Worm (Caenorhabditis elegans) whole organism, L4/young adult: Measurements from ENCODE around the gene C08E8.5.

ENCODE experiments used
- W03F9.2 ChIP-seq: fragments of 150-350 bp; optimal IDR thresholded peaks from 2 replicates; lab custom pipeline; 2014; ENCODE audit warnings: missing biosample characterization, missing genetic modification characterization
- dao-5 ChIP-seq: sonication (generic microtip); optimal IDR thresholded peaks from 2 replicates; lab custom pipeline; 2016; ENCODE audit warnings: missing genotype, missing genetic modification characterization, moderate library complexity, missing compliant biosample characterization
- him-1 ChIP-seq: sonication (generic microtip); optimal IDR thresholded peaks from 2 replicates; lab custom pipeline; 2016; ENCODE audit warnings: missing genotype, missing genetic modification reagents, missing genetic modification characterization, missing compliant biosample characterization

C08E8.5 gene

DNA sequence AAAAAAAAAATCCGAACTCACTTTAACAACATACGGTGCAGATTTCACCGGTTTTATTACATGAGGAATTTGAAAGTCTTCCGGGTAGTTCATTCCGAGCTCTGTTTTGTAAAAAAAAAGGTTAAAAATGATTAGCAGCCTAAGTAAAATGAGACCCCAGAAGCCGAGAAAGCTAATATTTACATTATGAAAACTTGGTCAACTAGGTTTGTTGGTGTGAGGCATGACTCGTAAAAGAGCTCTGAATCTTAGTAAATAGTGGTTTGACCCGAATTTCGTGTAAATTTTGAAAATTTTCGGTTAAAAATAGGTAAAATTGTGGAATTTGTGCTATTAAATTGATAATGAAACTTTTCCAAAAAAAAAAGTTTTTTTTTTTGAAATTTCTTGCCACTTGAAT lies 2.6 kb upstream of the C08E8.5 start, which contains the start of gene C08E8.1:
Gene C08E8.1 (minus strand): TSS at position 101 of the 400 bp plus-strand sequence.
- TF ChIP-seq W03F9.2 (tag; lab: Kevin White, UChicago) (no peak), dao-5 (no peak), him-1 (tag; lab: Kevin White, UChicago) (no peak)

DNA sequence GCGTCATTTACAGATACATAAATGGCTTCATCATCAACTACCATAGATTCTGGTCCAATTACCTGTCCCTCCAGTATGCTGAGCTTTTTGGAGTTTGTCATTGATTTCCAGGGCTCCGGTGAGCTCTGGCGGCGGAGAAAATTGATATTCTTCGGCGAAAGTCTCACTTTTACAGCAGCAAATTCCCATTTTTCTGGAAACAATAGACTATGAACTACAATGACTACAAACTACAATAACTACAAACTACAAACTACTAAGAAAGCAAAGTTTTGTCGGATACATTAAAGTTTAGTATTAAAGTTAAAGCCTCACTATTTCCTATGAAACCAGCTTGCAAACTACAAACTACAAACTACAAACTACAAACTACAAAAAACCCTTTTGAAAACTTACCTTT lies 4.0 kb downstream of the C08E8.5 start, which contains the start of gene C08E8.2:
Gene C08E8.2 (minus strand): TSS at position 101 of the 400 bp plus-strand sequence.
- TF ChIP-seq dao-5: no peak
- no peak for TF ChIP-seq him-1 (tag; lab: Kevin White, UChicago)
- TF ChIP-seq W03F9.2 (tag; lab: Kevin White, UChicago): no peak

- no peak for TF ChIP-seq him-1 (tag; lab: Kevin White, UChicago)
- TF ChIP-seq W03F9.2 (tag; lab: Kevin White, UChicago): no peak
- TF ChIP-seq dao-5: no peak
Observed at ce11 chrV:18354299-18354698, 5.5 kb downstream of the C08E8.5 start.

ce11 chrV:18350721-18351120 lies 9.1 kb downstream of the C08E8.5 start, which contains the start of gene C08E8.11:
Gene C08E8.11 (plus strand): TSS chrV:18351021.
- TF ChIP-seq W03F9.2 (tag; lab: Kevin White, UChicago): no peak
- no peak for TF ChIP-seq him-1 (tag; lab: Kevin White, UChicago)
- TF ChIP-seq dao-5: no peak

DNA sequence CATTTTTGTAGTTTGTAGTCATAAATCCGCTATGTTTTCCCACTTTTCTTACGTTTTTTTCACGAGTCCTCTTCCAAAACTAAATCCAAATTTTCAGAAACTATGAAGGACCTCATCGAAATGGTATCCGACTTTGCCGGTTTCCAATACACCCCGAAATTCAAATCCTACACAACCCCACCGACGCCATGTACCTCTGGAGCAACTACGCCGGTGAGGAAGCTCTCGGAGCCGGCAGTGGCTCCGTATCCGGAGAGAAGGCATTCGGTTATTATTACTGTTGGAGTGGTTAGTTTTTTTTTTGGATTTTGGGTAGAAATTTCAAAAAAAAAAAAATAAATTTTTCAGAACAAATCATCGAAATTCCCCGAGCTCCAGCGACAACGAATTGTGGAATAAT lies 9.7 kb downstream of the C08E8.5 start, which contains the start of gene C08E8.3:
Gene C08E8.3 (plus strand): TSS at position 84 of the 400 bp plus-strand sequence.
- TF ChIP-seq him-1 (tag; lab: Kevin White, UChicago) (no peak), dao-5 (no peak), W03F9.2 (tag; lab: Kevin White, UChicago) (no peak)

DNA sequence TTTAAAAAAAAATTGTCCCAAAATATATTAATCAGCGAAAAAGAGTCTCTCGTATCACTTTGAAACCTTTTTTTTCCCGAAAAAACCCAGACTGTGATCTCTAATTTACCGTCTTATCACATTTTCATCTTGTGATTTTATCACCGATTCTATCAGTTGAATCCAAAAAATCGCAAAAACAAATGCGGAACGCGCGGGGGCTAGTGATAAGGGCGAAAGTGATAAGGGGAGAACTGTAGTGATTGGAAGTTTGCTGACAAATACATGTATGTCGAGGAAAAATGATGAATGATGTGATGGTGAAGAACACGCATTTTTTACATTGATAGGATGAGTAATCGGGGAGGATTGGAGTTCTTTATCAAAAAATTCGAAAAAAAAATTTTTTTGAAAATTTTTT lies 13.7 kb downstream of the C08E8.5 start:
- TF ChIP-seq dao-5 (no peak), him-1 (tag; lab: Kevin White, UChicago) (no peak), W03F9.2 (tag; lab: Kevin White, UChicago) (peak; percentile 7)

- TF ChIP-seq him-1 (tag; lab: Kevin White, UChicago) (no peak), W03F9.2 (tag; lab: Kevin White, UChicago) (no peak), dao-5 (no peak)
Observed at ce11 chrV:18344194-18344593, 15.6 kb downstream of the C08E8.5 start.

DNA sequence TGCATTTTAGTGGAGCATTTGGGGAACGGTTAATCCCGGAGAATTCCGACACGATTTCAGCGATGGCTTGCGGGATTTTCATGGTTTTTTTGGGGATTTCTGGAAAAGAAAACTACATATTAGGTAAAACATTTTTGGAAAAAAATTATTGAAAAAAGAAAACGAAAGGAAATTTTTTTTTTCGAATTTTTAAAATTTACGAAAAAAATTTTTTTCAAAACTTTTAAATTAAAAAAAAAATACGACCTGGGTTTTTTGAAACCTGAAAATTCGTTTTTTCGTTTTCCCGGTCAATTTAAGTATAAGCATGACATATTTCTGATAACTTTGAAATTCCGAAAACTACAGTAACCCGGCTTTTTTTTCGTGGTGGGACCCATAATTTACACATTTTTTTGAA lies 20.0 kb downstream of the C08E8.5 start, which contains the start of gene C08E8.10:
Gene C08E8.10 (minus strand): TSS at position 101 of the 400 bp plus-strand sequence.
- TF ChIP-seq W03F9.2 (tag; lab: Kevin White, UChicago) (no peak), him-1 (tag; lab: Kevin White, UChicago) (no peak), dao-5 (no peak)

ce11 chrV:18337643-18338042 lies 22.1 kb downstream of the C08E8.5 start:
- TF ChIP-seq him-1 (tag; lab: Kevin White, UChicago) (no peak), dao-5 (no peak), W03F9.2 (tag; lab: Kevin White, UChicago) (no peak)

- TF ChIP-seq dao-5 (no peak), W03F9.2 (tag; lab: Kevin White, UChicago) (no peak), him-1 (tag; lab: Kevin White, UChicago) (no peak)
Observed at ce11 chrV:18331086-18331485, 28.7 kb downstream of the C08E8.5 start, which contains the start of gene B0462.4. Gene B0462.4 (minus strand): TSS chrV:18331186.

DNA sequence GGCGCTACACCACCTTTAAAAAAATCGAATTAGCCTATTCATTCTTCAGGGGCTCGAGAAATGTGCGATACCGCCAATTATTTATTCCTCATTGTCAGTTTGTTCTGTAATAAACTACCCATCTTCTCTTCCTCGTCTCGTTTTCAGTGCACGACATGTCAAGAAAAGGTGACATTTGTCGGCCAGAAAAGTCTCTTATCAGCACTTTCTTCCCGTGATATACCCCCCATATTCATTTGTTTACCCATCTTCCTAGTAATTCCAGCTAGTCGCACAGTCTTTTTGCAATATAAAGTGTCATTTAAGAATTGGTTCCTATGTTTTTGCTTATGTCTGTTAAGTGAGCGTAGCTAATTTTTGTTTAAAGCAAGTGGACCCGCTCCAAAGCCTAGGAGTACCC lies 35.3 kb downstream of the C08E8.5 start:
- TF ChIP-seq W03F9.2 (tag; lab: Kevin White, UChicago) (no peak), dao-5 (no peak), him-1 (tag; lab: Kevin White, UChicago) (no peak)

DNA sequence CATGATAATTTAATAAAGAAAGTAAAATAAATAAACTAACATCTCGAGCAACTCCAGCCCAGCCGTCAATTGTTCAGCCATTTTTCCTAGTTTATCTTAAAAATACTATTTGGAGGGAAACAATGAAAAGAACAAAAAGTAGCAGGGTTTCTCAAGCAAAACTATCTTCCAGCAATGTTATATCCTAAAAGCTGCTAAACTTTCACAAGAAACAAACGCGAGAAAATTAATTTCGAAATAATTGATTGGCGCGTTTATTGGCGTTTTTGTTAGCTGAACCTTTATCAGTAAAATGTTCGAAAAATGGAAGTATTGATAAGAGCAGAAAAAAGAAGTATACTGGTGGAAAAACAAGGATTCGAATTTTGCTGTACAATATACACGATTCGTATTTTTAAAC lies 36.6 kb downstream of the C08E8.5 start, which contains the start of gene B0462.5:
Gene B0462.5 (minus strand): TSS at position 101 of the 400 bp plus-strand sequence.
- TF ChIP-seq him-1 (tag; lab: Kevin White, UChicago) (no peak), W03F9.2 (tag; lab: Kevin White, UChicago) (no peak), dao-5 (no peak)

DNA sequence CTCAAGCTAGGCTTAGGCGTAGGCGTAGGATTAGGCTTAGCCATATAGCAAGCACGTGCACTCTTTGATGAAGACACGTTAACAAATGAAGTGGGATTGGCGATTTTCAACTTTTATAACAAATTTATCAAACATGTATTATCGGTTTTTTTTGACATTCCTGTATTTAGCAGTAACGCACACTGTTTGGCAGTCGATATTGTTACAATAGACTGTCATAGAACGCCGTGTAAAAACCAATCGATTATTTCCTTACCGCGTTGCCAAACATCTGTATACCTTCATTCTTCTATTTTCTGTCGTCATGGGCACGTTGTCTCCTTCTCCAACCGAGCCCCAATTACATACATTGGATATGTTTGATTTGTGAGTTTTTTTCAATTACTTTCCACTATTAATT lies 41.5 kb downstream of the C08E8.5 start, which contains the start of gene fbxb-119:
Gene fbxb-119 (plus strand): TSS at position 301 of the 400 bp plus-strand sequence.
- TF ChIP-seq dao-5: no peak
- no peak for TF ChIP-seq W03F9.2 (tag; lab: Kevin White, UChicago)
- TF ChIP-seq him-1 (tag; lab: Kevin White, UChicago): no peak
